Worm (Caenorhabditis elegans) whole organism, early embryonic: ENCODE data around the gene T20G5.13.

ENCODE experiments used
- F13C5.2 ChIP-seq: sonication (generic microtip); optimal IDR thresholded peaks from 2 replicates; lab custom pipeline; 2017; ENCODE audit warnings: mild to moderate bottlenecking, missing genetic modification characterization, inconsistent platforms, missing compliant biosample characterization
- aly-1 ChIP-seq: sonication (generic microtip); optimal IDR thresholded peaks from 2 replicates; lab custom pipeline; 2016; ENCODE audit warnings: missing genetic modification characterization, missing compliant biosample characterization
- ama-1 ChIP-seq: fragments of 150-350 bp; optimal IDR thresholded peaks from 2 replicates; lab custom pipeline; 2014
- ceh-13 ChIP-seq: fragments of 200-800 bp; sonication (Bioruptor generic); optimal IDR thresholded peaks from 2 replicates; lab custom pipeline; 2018; ENCODE audit warnings: mild to moderate bottlenecking, missing genetic modification characterization, missing compliant biosample characterization
- ceh-36 ChIP-seq: sonication (generic microtip); optimal IDR thresholded peaks from 2 replicates; lab custom pipeline; 2016; ENCODE audit warnings: missing genetic modification characterization, inconsistent platforms, missing compliant biosample characterization
- ets-7 ChIP-seq: sonication (generic microtip); optimal IDR thresholded peaks from 2 replicates; lab custom pipeline; 2016; ENCODE audit warnings: missing genotype, missing genetic modification characterization, missing compliant biosample characterization
- flt-1 ChIP-seq: fragments of 200-800 bp; sonication (Bioruptor generic); IDR thresholded peaks from 2 replicates; pipeline ENCODE4 v1.3.6; 2022; ENCODE audit warnings: missing genetic modification characterization, missing compliant biosample characterization
- hmbx-1 ChIP-seq: sonication (generic microtip); optimal IDR thresholded peaks from 2 replicates; lab custom pipeline; 2016; ENCODE audit warnings: mild to moderate bottlenecking, missing genetic modification characterization, missing compliant biosample characterization
- hnd-1 ChIP-seq: sonication (generic microtip); optimal IDR thresholded peaks from 2 replicates; lab custom pipeline; 2016; ENCODE audit warnings: missing genetic modification characterization, missing compliant biosample characterization
- pes-1 ChIP-seq: fragments of 200-800 bp; sonication (Bioruptor generic); IDR thresholded peaks from 2 replicates; pipeline ENCODE4 v1.3.6; 2022; ENCODE audit warnings: missing genetic modification reagents, missing genetic modification characterization, missing compliant biosample characterization
- scrt-1 ChIP-seq: fragments of 200-800 bp; sonication (Bioruptor generic); IDR thresholded peaks from 2 replicates; pipeline ENCODE4 v1.3.6; 2022; ENCODE audit warnings: missing genetic modification characterization, missing compliant biosample characterization
- sea-1 ChIP-seq: fragments of 200-800 bp; sonication (Bioruptor generic); conservative IDR thresholded peaks from 2 replicates; pipeline ENCODE4 v1.3.6; 2022; ENCODE audit warnings: missing genetic modification characterization, missing compliant biosample characterization
- tbx-11 ChIP-seq: fragments of 200-800 bp; sonication (Bioruptor generic); IDR thresholded peaks from 2 replicates; pipeline ENCODE4 v1.3.6; 2022; ENCODE audit warnings: missing genetic modification characterization, missing compliant biosample characterization
- tbx-37 ChIP-seq: fragments of 200-800 bp; sonication (Bioruptor generic); conservative IDR thresholded peaks from 2 replicates; pipeline ENCODE4 v1.3.6; 2022; ENCODE audit warnings: missing genetic modification reagents, missing genetic modification characterization, missing compliant biosample characterization

DNA sequence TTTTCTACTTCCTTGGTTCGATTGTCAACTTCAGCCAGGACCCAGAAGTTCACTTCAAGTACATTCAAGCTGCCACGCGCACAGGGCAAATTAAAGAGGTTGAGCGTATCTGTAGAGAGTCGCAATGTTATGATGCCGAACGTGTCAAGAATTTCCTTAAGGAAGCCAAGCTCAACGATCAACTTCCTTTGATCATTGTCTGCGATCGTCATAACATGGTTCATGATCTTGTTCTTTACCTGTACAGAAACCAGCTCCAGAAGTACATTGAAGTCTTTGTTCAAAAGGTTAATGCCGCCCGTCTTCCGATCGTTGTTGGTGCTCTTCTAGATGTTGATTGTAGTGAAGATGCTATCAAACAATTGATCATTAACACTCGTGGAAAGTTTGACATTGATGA, 5.2 kb upstream of the T20G5.13 start:
- TF ChIP-seq pes-1 (GFP tag; lab: Robert Waterston, UW) (no peak), F13C5.2 (tag; lab: Kevin White, UChicago) (no peak), scrt-1 (GFP tag; lab: Robert Waterston, UW) (no peak), aly-1 (tag; lab: Kevin White, UChicago) (no peak), ama-1 (lab: Kevin White, UChicago) (no peak), ets-7 (no peak), hmbx-1 (tag; lab: Kevin White, UChicago) (no peak), flt-1 (no peak), ceh-13 (no peak), tbx-11 (GFP tag; lab: Robert Waterston, UW) (no peak), hnd-1 (tag; lab: Kevin White, UChicago) (no peak), ceh-36 (tag; lab: Kevin White, UChicago) (no peak), sea-1 (no peak), tbx-37 (GFP tag; lab: Robert Waterston, UW) (no peak)
